Worm (Caenorhabditis elegans) whole organism, mixed stage, embryonic: ENCODE data around the gene sedl-1.

Source experiments
- M03D4.4 ChIP-seq: sonication (generic microtip); optimal IDR thresholded peaks from 2 replicates; lab custom pipeline; 2017; ENCODE audit warnings: mild to moderate bottlenecking, missing genetic modification characterization, missing compliant biosample characterization
- bed-3 ChIP-seq: fragments of 200-800 bp; sonication (Bioruptor generic); optimal IDR thresholded peaks from 3 replicates; lab custom pipeline; 2018; ENCODE audit warnings: mild to moderate bottlenecking, missing genetic modification characterization, moderate library complexity, missing compliant biosample characterization
- ceh-39 ChIP-seq: fragments of 150-350 bp; optimal IDR thresholded peaks from 2 replicates; lab custom pipeline; 2014; ENCODE audit warnings: missing biosample characterization, missing genetic modification characterization
- ceh-83 ChIP-seq: fragments of 200-800 bp; sonication (Bioruptor generic); optimal IDR thresholded peaks from 2 replicates; lab custom pipeline; 2018; ENCODE audit warnings: mild to moderate bottlenecking, missing genetic modification characterization, missing compliant biosample characterization
- ces-1 ChIP-seq: fragments of 150-350 bp; optimal IDR thresholded peaks from 2 replicates; lab custom pipeline; 2014; ENCODE audit warnings: missing biosample characterization, missing genetic modification reagents, missing genetic modification characterization
- cnd-1 ChIP-seq: fragments of 200-800 bp; sonication (Bioruptor generic); optimal IDR thresholded peaks from 2 replicates; lab custom pipeline; 2018; ENCODE audit warnings: mild to moderate bottlenecking, missing genetic modification characterization, missing compliant biosample characterization
- drap-1 ChIP-seq: fragments of 200-800 bp; sonication (Bioruptor generic); optimal IDR thresholded peaks from 3 replicates; lab custom pipeline; 2018; ENCODE audit warnings: mild to moderate bottlenecking, missing genetic modification characterization, missing compliant biosample characterization
- elt-1 ChIP-seq: sonication (generic microtip); optimal IDR thresholded peaks from 2 replicates; lab custom pipeline; 2017; ENCODE audit warnings: missing genetic modification characterization, mild to moderate bottlenecking, missing compliant biosample characterization, antibody characterized with exemption, moderate library complexity, borderline replicate concordance; ENCODE audit not compliant: insufficient read depth
- elt-3 ChIP-seq: fragments of 150-350 bp; optimal IDR thresholded peaks from 2 replicates; lab custom pipeline; 2014; ENCODE audit warnings: missing biosample characterization, missing genetic modification characterization
- ham-2 ChIP-seq: fragments of 200-800 bp; sonication (Bioruptor generic); optimal IDR thresholded peaks from 2 replicates; lab custom pipeline; 2018; ENCODE audit warnings: mild to moderate bottlenecking, missing genetic modification characterization, missing compliant biosample characterization
- hlh-1 ChIP-seq: fragments of 150-350 bp; optimal IDR thresholded peaks from 2 replicates; lab custom pipeline; 2014; ENCODE audit warnings: missing biosample characterization, missing genetic modification reagents, missing genetic modification characterization
- lin-13 ChIP-seq: fragments of 150-350 bp; optimal IDR thresholded peaks from 2 replicates; lab custom pipeline; 2014; ENCODE audit warnings: missing biosample characterization, missing genetic modification characterization
- lin-32 ChIP-seq: fragments of 200-800 bp; sonication (Bioruptor generic); optimal IDR thresholded peaks from 2 replicates; lab custom pipeline; 2018; ENCODE audit warnings: mild to moderate bottlenecking, missing genetic modification characterization, missing compliant biosample characterization
- lsy-2 ChIP-seq: fragments of 150-350 bp; optimal IDR thresholded peaks from 2 replicates; lab custom pipeline; 2014; ENCODE audit warnings: missing biosample characterization, missing genetic modification characterization
- mab-5 ChIP-seq: fragments of 150-350 bp; optimal IDR thresholded peaks from 2 replicates; lab custom pipeline; 2014; ENCODE audit warnings: missing biosample characterization, missing genetic modification characterization
- mep-1 ChIP-seq: fragments of 150-350 bp; optimal IDR thresholded peaks from 2 replicates; lab custom pipeline; 2017; ENCODE audit warnings: missing biosample characterization, missing genetic modification reagents, missing genetic modification characterization, inconsistent platforms
- mls-2 ChIP-seq: sonication (generic microtip); optimal IDR thresholded peaks from 2 replicates; lab custom pipeline; 2016; ENCODE audit warnings: mild to moderate bottlenecking, missing genetic modification characterization, moderate library complexity, missing compliant biosample characterization
- nhr-12 ChIP-seq: fragments of 150-350 bp; optimal IDR thresholded peaks from 2 replicates; lab custom pipeline; 2014; ENCODE audit warnings: missing biosample characterization, missing genetic modification characterization
- nhr-2 ChIP-seq: fragments of 150-350 bp; optimal IDR thresholded peaks from 2 replicates; lab custom pipeline; 2014; ENCODE audit warnings: missing biosample characterization, missing genetic modification characterization
- nhr-237 ChIP-seq: fragments of 150-350 bp; optimal IDR thresholded peaks from 2 replicates; lab custom pipeline; 2014; ENCODE audit warnings: missing biosample characterization, missing genetic modification characterization
- nhr-28 ChIP-seq: fragments of 150-350 bp; optimal IDR thresholded peaks from 2 replicates; lab custom pipeline; 2014; ENCODE audit warnings: missing biosample characterization, missing genetic modification characterization
- nhr-76 ChIP-seq: sonication (generic microtip); optimal IDR thresholded peaks from 2 replicates; lab custom pipeline; 2017; ENCODE audit warnings: missing biosample characterization, missing genetic modification characterization
- pha-4 ChIP-seq: fragments of 150-350 bp; optimal IDR thresholded peaks from 2 replicates; lab custom pipeline; 2018; ENCODE audit warnings: missing biosample characterization, missing genetic modification reagents, missing genetic modification characterization
- sem-2 ChIP-seq: fragments of 200-800 bp; sonication (Bioruptor generic); optimal IDR thresholded peaks from 2 replicates; lab custom pipeline; 2018; ENCODE audit warnings: mild to moderate bottlenecking, missing genetic modification characterization, missing compliant biosample characterization
- snpc-4 ChIP-seq: fragments of 150-350 bp; optimal IDR thresholded peaks from 2 replicates; lab custom pipeline; 2014; ENCODE audit warnings: missing biosample characterization, missing genetic modification characterization
- sptf-1 ChIP-seq: sonication (generic microtip); optimal IDR thresholded peaks from 2 replicates; lab custom pipeline; 2017; ENCODE audit warnings: mild to moderate bottlenecking, missing genetic modification characterization, moderate library complexity, missing compliant biosample characterization
- tbx-8 ChIP-seq: fragments of 200-800 bp; sonication (Bioruptor generic); optimal IDR thresholded peaks from 2 replicates; lab custom pipeline; 2018; ENCODE audit warnings: mild to moderate bottlenecking, missing genetic modification characterization, moderate library complexity, missing compliant biosample characterization
- unc-120 ChIP-seq: sonication (generic microtip); optimal IDR thresholded peaks from 2 replicates; lab custom pipeline; 2017; ENCODE audit warnings: missing genetic modification characterization, missing compliant biosample characterization; ENCODE audit not compliant: poor library complexity, severe bottlenecking
- unc-39 ChIP-seq: fragments of 150-350 bp; optimal IDR thresholded peaks from 2 replicates; lab custom pipeline; 2014; ENCODE audit warnings: missing biosample characterization, missing genetic modification characterization
- unc-62 ChIP-seq: fragments of 150-350 bp; optimal IDR thresholded peaks from 2 replicates; lab custom pipeline; 2014; ENCODE audit warnings: missing biosample characterization, missing genetic modification reagents, missing genetic modification characterization
- zip-8 ChIP-seq: fragments of 150-350 bp; optimal IDR thresholded peaks from 2 replicates; lab custom pipeline; 2014; ENCODE audit warnings: missing biosample characterization, missing genetic modification characterization
- ztf-11 ChIP-seq: fragments of 150-350 bp; optimal IDR thresholded peaks from 2 replicates; lab custom pipeline; 2014; ENCODE audit warnings: missing biosample characterization, missing genetic modification characterization

Gene sedl-1

DNA sequence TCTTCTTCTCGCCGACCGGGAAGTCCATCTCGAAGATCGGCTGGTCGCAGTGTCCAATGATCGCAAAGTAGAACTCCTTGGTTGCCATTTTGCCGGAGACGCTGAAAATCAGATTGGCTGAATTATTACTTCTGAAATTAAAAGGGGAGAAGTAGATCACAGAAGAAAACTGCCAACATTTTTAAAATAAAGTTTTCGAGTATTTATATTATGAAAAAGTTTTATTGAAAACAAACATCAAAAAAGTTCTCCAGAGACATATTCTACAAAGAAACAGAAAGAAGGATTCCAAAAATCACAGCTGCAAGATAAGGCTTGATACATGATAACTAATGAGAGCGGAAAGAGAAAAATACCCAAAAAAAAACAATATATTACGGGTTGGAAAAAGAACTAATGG is at the start of gene sedl-1:
Gene sedl-1 (minus strand): TSS at position 101 of the 400 bp plus-strand sequence.
- TF ChIP-seq ztf-11, result no peak

DNA sequence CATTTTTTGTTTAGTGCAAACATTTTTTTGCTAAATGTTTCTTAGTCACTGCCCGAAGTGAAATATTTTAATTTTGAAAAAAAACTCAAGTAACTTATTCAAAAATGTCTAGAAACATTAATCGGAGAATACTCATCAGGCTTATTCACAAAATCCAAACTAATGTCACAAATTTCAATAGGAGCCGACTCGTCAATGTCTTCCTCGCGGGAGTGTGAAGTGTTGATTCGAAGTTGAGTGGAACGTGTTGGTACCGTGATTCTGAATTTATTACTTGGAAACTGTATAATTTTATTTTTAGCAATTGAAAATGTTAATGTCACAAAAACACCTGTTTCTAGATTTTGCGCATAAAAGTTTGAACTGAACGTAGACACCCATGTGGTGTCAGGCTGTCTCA is 49.5 kb upstream of the sedl-1 start:
- TF ChIP-seq sem-2 (no peak), drap-1 (no peak), unc-39 (no peak), sptf-1 (no peak), hlh-1 (tag; lab: Kevin White, UChicago) (no peak), ztf-11 (no peak), ham-2 (GFP tag; lab: Kevin White, UChicago) (no peak), mab-5 (tag; lab: Kevin White, UChicago) (no peak), bed-3 (GFP tag; lab: Kevin White, UChicago) (no peak), mls-2 (no peak), nhr-237 (tag; lab: Kevin White, UChicago) (no peak), zip-8 (tag; lab: Kevin White, UChicago) (no peak), snpc-4 (tag; lab: Kevin White, UChicago) (no peak), nhr-28 (tag; lab: Kevin White, UChicago) (no peak), unc-62 (GFP tag; lab: Kevin White, UChicago) (no peak), elt-3 (tag; lab: Kevin White, UChicago) (no peak), ceh-83 (GFP tag; lab: Kevin White, UChicago) (no peak), lin-13 (no peak), tbx-8 (GFP tag; lab: Kevin White, UChicago) (no peak), elt-1 (no peak)

DNA sequence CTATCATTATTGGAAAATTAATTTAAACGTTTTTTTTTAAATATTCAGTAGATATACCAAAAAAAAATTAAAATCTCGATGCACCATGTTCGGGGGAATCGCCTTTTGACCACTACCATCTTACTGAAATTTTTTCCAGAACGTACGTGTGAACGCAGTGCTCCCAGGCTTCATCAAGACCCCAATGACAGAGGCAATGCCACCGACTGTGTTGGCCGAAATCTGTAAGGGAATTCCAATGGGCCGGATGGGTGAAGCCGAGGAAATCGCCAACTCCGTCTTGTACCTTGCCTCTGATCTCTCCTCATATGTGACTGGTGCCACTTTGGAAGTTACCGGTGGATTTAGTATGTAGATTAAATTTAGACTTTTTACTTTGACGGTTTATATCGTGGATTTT is 48.7 kb upstream of the sedl-1 start:
- TF ChIP-seq unc-39 (no peak), ham-2 (GFP tag; lab: Kevin White, UChicago) (no peak), pha-4 (tag; lab: Kevin White, UChicago) (no peak), lin-32 (GFP tag; lab: Kevin White, UChicago) (no peak), unc-62 (GFP tag; lab: Kevin White, UChicago) (no peak), mab-5 (tag; lab: Kevin White, UChicago) (no peak), nhr-76 (tag; lab: Kevin White, UChicago) (no peak), ceh-83 (GFP tag; lab: Kevin White, UChicago) (no peak), ces-1 (GFP tag; lab: Kevin White, UChicago) (no peak), cnd-1 (tag; lab: Kevin White, UChicago) (no peak), drap-1 (no peak), elt-3 (tag; lab: Kevin White, UChicago) (no peak), hlh-1 (tag; lab: Kevin White, UChicago) (no peak), sptf-1 (no peak), mep-1 (tag; lab: Kevin White, UChicago) (no peak), lin-13 (no peak), nhr-28 (tag; lab: Kevin White, UChicago) (no peak), sem-2 (no peak)

DNA sequence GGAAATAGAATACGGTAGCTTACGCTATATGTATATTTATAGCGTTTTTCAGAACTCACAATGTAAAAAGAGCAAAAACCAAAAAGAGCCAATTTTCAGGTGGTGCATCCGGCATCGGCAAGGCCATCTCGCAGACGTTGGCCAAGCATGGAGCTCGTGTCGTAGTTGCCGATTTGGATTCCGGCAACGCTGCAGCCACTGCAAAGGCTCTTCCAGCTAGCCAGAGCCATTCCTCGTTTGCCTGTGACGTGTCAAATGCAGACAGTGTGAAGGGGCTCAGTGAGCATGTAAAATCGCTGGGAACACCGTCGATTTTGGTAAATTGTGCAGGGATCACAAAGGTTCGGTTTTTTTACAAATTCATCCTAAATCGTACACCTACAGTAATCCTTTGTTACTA is 47.0 kb upstream of the sedl-1 start:
- no peak for TF ChIP-seq lin-32 (GFP tag; lab: Kevin White, UChicago)
- no peak for TF ChIP-seq lsy-2
- no peak for TF ChIP-seq nhr-2 (tag; lab: Kevin White, UChicago)
- no peak for TF ChIP-seq M03D4.4 (tag; lab: Kevin White, UChicago)
- no peak for TF ChIP-seq mls-2
- no peak for TF ChIP-seq sem-2
- TF ChIP-seq lin-13, result no peak
- no peak for TF ChIP-seq bed-3 (GFP tag; lab: Kevin White, UChicago)
- TF ChIP-seq cnd-1 (tag; lab: Kevin White, UChicago), result no peak
- no peak for TF ChIP-seq tbx-8 (GFP tag; lab: Kevin White, UChicago)
- no peak for TF ChIP-seq nhr-12 (tag; lab: Kevin White, UChicago)
- no peak for TF ChIP-seq hlh-1 (tag; lab: Kevin White, UChicago)
- TF ChIP-seq nhr-28 (tag; lab: Kevin White, UChicago), result no peak
- TF ChIP-seq unc-120 (tag; lab: Kevin White, UChicago), result no peak
- no peak for TF ChIP-seq nhr-76 (tag; lab: Kevin White, UChicago)
- no peak for TF ChIP-seq ceh-83 (GFP tag; lab: Kevin White, UChicago)
- TF ChIP-seq pha-4 (tag; lab: Kevin White, UChicago), result no peak
- no peak for TF ChIP-seq ceh-39 (tag; lab: Kevin White, UChicago)
- TF ChIP-seq elt-3 (tag; lab: Kevin White, UChicago), result no peak
